Worm (Caenorhabditis elegans): ENCODE measurements around the gene Y62H9A.4.

- TF ChIP-seq ztf-11 (tag; optimal IDR thresholded peaks at IDR 0.05) (no peak), lin-13 (GFP tag; optimal IDR thresholded peaks at IDR 0.05) (no peak)
Observed at ce11 chrX:11917994-11918393, 38.1 kb downstream of the Y62H9A.4 start, which contains the start of gene Y62H9A.16.

Data from whole organism, L1 larva.